Worm (Caenorhabditis elegans): ENCODE measurements around the gene clec-67.

- no peak for TF ChIP-seq ceh-28 (tag; optimal IDR thresholded peaks at IDR 0.05)
- TF ChIP-seq ceh-82 (tag; optimal IDR thresholded peaks at IDR 0.05): no peak
- no peak for TF ChIP-seq nhr-11 (tag; optimal IDR thresholded peaks at IDR 0.05)
- no peak for TF ChIP-seq ZK546.5 (tag; optimal IDR thresholded peaks at IDR 0.05)
- TF ChIP-seq fos-1 (tag; optimal IDR thresholded peaks at IDR 0.05): no peak
- no peak for TF ChIP-seq nhr-23 (tag; optimal IDR thresholded peaks at IDR 0.05)
- no peak for TF ChIP-seq ama-1 (optimal IDR thresholded peaks at IDR 0.05)
- TF ChIP-seq ztf-11 (tag; optimal IDR thresholded peaks at IDR 0.05): no peak
- no peak for TF ChIP-seq unc-62 (GFP tag; optimal IDR thresholded peaks at IDR 0.05)
- no peak for TF ChIP-seq nhr-28 (tag; optimal IDR thresholded peaks at IDR 0.05)
These were observed 41.5 kb downstream of the clec-67 start for ce11 chrIV:3963498-3963897.
